Fruit fly (Drosophila melanogaster) whole organism, embryonic: Measurements from ENCODE around the gene inaE.

ENCODE experiments used
- Atf-2 ChIP-seq: fragments of 200-800 bp; sonication (Bioruptor generic); optimal IDR thresholded peaks from 2 replicates; lab custom pipeline; 2016; ENCODE audit warnings: missing biosample characterization, missing genetic modification characterization
- Blimp-1 ChIP-seq: fragments of 200-800 bp; sonication (Bioruptor generic); optimal IDR thresholded peaks from 3 replicates; lab custom pipeline; 2018; ENCODE audit warnings: missing biosample characterization, missing genetic modification characterization, mild to moderate bottlenecking, moderate library complexity, missing genetic modification reagents
- CG11093 ChIP-seq: fragments of 200-800 bp; sonication (Bioruptor generic); IDR thresholded peaks from 3 replicates; pipeline ENCODE4 v1.3.6; 2022; ENCODE audit warnings: missing biosample characterization, missing genetic modification characterization
- CG11504 ChIP-seq: fragments of 200-800 bp; sonication (Bioruptor generic); optimal IDR thresholded peaks from 3 replicates; lab custom pipeline; 2019; ENCODE audit warnings: missing biosample characterization, mild to moderate bottlenecking, missing genetic modification characterization, moderate library complexity
- CG12071 ChIP-seq: fragments of 200-800 bp; sonication (Bioruptor generic); optimal IDR thresholded peaks from 3 replicates; lab custom pipeline; 2018; ENCODE audit warnings: missing biosample characterization, mild to moderate bottlenecking, missing genetic modification characterization
- CG13296 ChIP-seq: fragments of 200-800 bp; sonication (Bioruptor generic); optimal IDR thresholded peaks from 3 replicates; lab custom pipeline; 2018; ENCODE audit warnings: missing biosample characterization, mild to moderate bottlenecking, missing genetic modification characterization
- CG1602 ChIP-seq: fragments of 200-800 bp; sonication (Bioruptor generic); optimal IDR thresholded peaks from 3 replicates; lab custom pipeline; 2016; ENCODE audit warnings: missing biosample characterization, missing genetic modification characterization
- CG17912 ChIP-seq: fragments of 200-800 bp; sonication (Bioruptor generic); optimal IDR thresholded peaks from 2 replicates; lab custom pipeline; 2018; ENCODE audit warnings: missing biosample characterization, mild to moderate bottlenecking, missing genetic modification characterization
- CG18619 ChIP-seq: fragments of 200-800 bp; sonication (Bioruptor generic); optimal IDR thresholded peaks from 3 replicates; lab custom pipeline; 2017; ENCODE audit warnings: missing biosample characterization, mild to moderate bottlenecking, missing genetic modification characterization
- CG30403 ChIP-seq: fragments of 200-800 bp; sonication (Bioruptor generic); optimal IDR thresholded peaks from 3 replicates; lab custom pipeline; 2016; ENCODE audit warnings: missing biosample characterization, missing genetic modification characterization
- CG32767 ChIP-seq: fragments of 200-800 bp; sonication (Bioruptor generic); IDR thresholded peaks from 2 replicates; pipeline ENCODE4 v1.3.6; 2022; ENCODE audit warnings: missing biosample characterization, missing genetic modification characterization
- CG34224 ChIP-seq: fragments of 200-800 bp; sonication (Bioruptor generic); IDR thresholded peaks from 3 replicates; pipeline ENCODE4 v1.3.6; 2022; ENCODE audit warnings: missing biosample characterization, missing genetic modification characterization; ENCODE audit not compliant: partially characterized antibody
- CG3726 ChIP-seq: fragments of 200-800 bp; sonication (Bioruptor generic); IDR thresholded peaks from 3 replicates; pipeline ENCODE4, ENCODE4 v1.3.6; 2022; ENCODE audit warnings: missing biosample characterization, missing genetic modification characterization
- CG4730 ChIP-seq: fragments of 200-800 bp; sonication (Bioruptor generic); IDR thresholded peaks from 2 replicates; pipeline ENCODE4 v1.3.6; 2022; ENCODE audit warnings: missing biosample characterization, missing genetic modification characterization
- CG5180 ChIP-seq: fragments of 200-800 bp; sonication (Bioruptor generic); optimal IDR thresholded peaks from 3 replicates; lab custom pipeline; 2017; ENCODE audit warnings: missing biosample characterization, missing genetic modification characterization, mild to moderate bottlenecking, moderate library complexity, missing genetic modification reagents
- CG6683 ChIP-seq: fragments of 200-800 bp; sonication (Bioruptor generic); optimal IDR thresholded peaks from 2 replicates; lab custom pipeline; 2017; ENCODE audit warnings: missing biosample characterization, mild to moderate bottlenecking, missing genetic modification characterization, missing genetic modification reagents
- CG7271 ChIP-seq: fragments of 200-800 bp; sonication (Bioruptor generic); optimal IDR thresholded peaks from 2 replicates; lab custom pipeline; 2018; ENCODE audit warnings: missing biosample characterization, mild to moderate bottlenecking, missing genetic modification characterization, moderate library complexity
- CG8924 ChIP-seq: fragments of 200-800 bp; optimal IDR thresholded peaks from 3 replicates; lab custom pipeline; 2019; ENCODE audit warnings: missing biosample characterization, mild to moderate bottlenecking, missing genetic modification characterization, moderate library complexity
- CG9609 ChIP-seq: fragments of 200-800 bp; sonication (Bioruptor generic); optimal IDR thresholded peaks from 3 replicates; lab custom pipeline; 2016; ENCODE audit warnings: missing biosample characterization, missing genetic modification characterization
- D19B ChIP-seq: fragments of 200-800 bp; sonication (Bioruptor generic); optimal IDR thresholded peaks from 2 replicates; lab custom pipeline; 2017; ENCODE audit warnings: missing biosample characterization, mild to moderate bottlenecking, missing genetic modification characterization
- Deaf1 ChIP-seq: fragments of 200-800 bp; optimal IDR thresholded peaks from 3 replicates; lab custom pipeline; 2019; ENCODE audit warnings: missing biosample characterization, mild to moderate bottlenecking, missing genetic modification characterization, moderate library complexity
- Dek ChIP-seq: fragments of 200-800 bp; sonication (Bioruptor generic); optimal IDR thresholded peaks from 3 replicates; lab custom pipeline; 2019; ENCODE audit warnings: missing biosample characterization, mild to moderate bottlenecking, missing genetic modification characterization, moderate library complexity
- Dip3 ChIP-seq: fragments of 200-800 bp; sonication (Bioruptor generic); optimal IDR thresholded peaks from 3 replicates; lab custom pipeline; 2016; ENCODE audit warnings: missing biosample characterization, missing genetic modification characterization
- E2f2 ChIP-seq: fragments of 200-800 bp; sonication (Bioruptor generic); IDR thresholded peaks from 2 replicates; pipeline ENCODE4 v1.3.6; 2022; ENCODE audit warnings: missing biosample characterization, missing genetic modification characterization
- HHEX ChIP-seq: fragments of 200-800 bp; sonication (Bioruptor generic); optimal IDR thresholded peaks from 3 replicates; lab custom pipeline; 2017; ENCODE audit warnings: missing biosample characterization, mild to moderate bottlenecking, missing genetic modification characterization, missing genetic modification reagents
- HLH54F ChIP-seq: fragments of 200-800 bp; sonication (Bioruptor generic); optimal IDR thresholded peaks from 3 replicates; lab custom pipeline; 2016; ENCODE audit warnings: missing biosample characterization, missing genetic modification characterization
- Lpt ChIP-seq: fragments of >200 bp; optimal IDR thresholded peaks from 2 replicates; lab custom pipeline; 2018; ENCODE audit warnings: missing biosample characterization, missing genetic modification characterization
- Med ChIP-seq: fragments of 200-800 bp; sonication (Bioruptor generic); peaks from one replicate; lab custom pipeline; 2016; ENCODE audit warnings: missing biosample characterization, missing genetic modification characterization, mild to moderate bottlenecking, inconsistent platforms, moderate library complexity
- NC2α ChIP-seq: fragments of 200-800 bp; sonication (Bioruptor generic); optimal IDR thresholded peaks from 2 replicates; lab custom pipeline; 2016; ENCODE audit warnings: missing biosample characterization, missing genetic modification characterization
- NFAT ChIP-seq: fragments of 200-800 bp; sonication (Bioruptor generic); IDR thresholded peaks from 2 replicates; pipeline ENCODE4 v1.3.6; 2022; ENCODE audit warnings: missing biosample characterization, missing genetic modification characterization
- Oaz ChIP-seq: fragments of 200-800 bp; sonication (Bioruptor generic); IDR thresholded peaks from 2 replicates; pipeline ENCODE4 v1.3.6; 2022; ENCODE audit warnings: missing biosample characterization, missing genetic modification characterization
- Usf ChIP-seq: fragments of 200-800 bp; sonication (Bioruptor generic); optimal IDR thresholded peaks from 2 replicates; lab custom pipeline; 2017; ENCODE audit warnings: missing genotype, missing biosample characterization, missing genetic modification characterization
- bsh ChIP-seq, 2 experiments: fragments of 200-800 bp; sonication (Bioruptor generic); optimal IDR thresholded peaks; 2 replicates each; lab custom pipeline; 2017 to 2018; ENCODE audit warnings: mild to moderate bottlenecking in 2 of 2, missing biosample characterization in 2 of 2, missing genetic modification characterization in 2 of 2, moderate library complexity in 1 of 2
- corto ChIP-seq: fragments of 200-800 bp; sonication (Bioruptor generic); optimal IDR thresholded peaks from 2 replicates; lab custom pipeline; 2016; ENCODE audit warnings: missing biosample characterization, mild to moderate bottlenecking, missing genetic modification characterization, moderate library complexity
- fd3F ChIP-seq: fragments of 200-800 bp; sonication (Bioruptor generic); optimal IDR thresholded peaks from 2 replicates; lab custom pipeline; 2018; ENCODE audit warnings: missing biosample characterization, mild to moderate bottlenecking, missing genetic modification characterization, moderate library complexity
- jigr1 ChIP-seq: fragments of 200-800 bp; sonication (Bioruptor generic); IDR thresholded peaks from 3 replicates; pipeline ENCODE4 v1.3.6; 2022; ENCODE audit warnings: missing biosample characterization, missing genetic modification characterization
- knrl ChIP-seq: fragments of 200-800 bp; sonication (Bioruptor generic); IDR thresholded peaks from 3 replicates; pipeline ENCODE4 v1.3.6; 2022; ENCODE audit warnings: missing biosample characterization, missing genetic modification characterization; ENCODE audit not compliant: partially characterized antibody
- lmd ChIP-seq: fragments of 200-800 bp; sonication (Bioruptor generic); IDR thresholded peaks from 2 replicates; pipeline ENCODE4 v1.3.6; 2022; ENCODE audit warnings: missing biosample characterization, missing genetic modification characterization
- lov ChIP-seq, 2 experiments: fragments of 200-800 bp in 1 of 2; fragments of >200 bp in 1 of 2; sonication (Bioruptor generic) in 1 of 2; IDR thresholded peaks in 1 of 2; optimal IDR thresholded peaks in 1 of 2; 2 replicates in 1 of 2; 3 replicates in 1 of 2; pipeline versions ENCODE4 v1.3.6 to Lab custom; 2017 to 2022; ENCODE audit warnings: missing biosample characterization in 1 of 2, missing genetic modification characterization in 1 of 2
- onecut ChIP-seq: fragments of 200-800 bp; sonication (Bioruptor generic); IDR thresholded peaks from 2 replicates; pipeline ENCODE4 v1.3.6; 2022; ENCODE audit warnings: missing biosample characterization, missing genetic modification characterization
- pfk ChIP-seq: fragments of 200-800 bp; sonication (Bioruptor generic); optimal IDR thresholded peaks from 2 replicates; lab custom pipeline; 2018; ENCODE audit warnings: missing biosample characterization, mild to moderate bottlenecking, missing genetic modification characterization, moderate library complexity
- pnt ChIP-seq: fragments of 200-800 bp; sonication (Bioruptor generic); optimal IDR thresholded peaks from 3 replicates; lab custom pipeline; 2016; ENCODE audit warnings: missing biosample characterization, missing genetic modification characterization
- pzg ChIP-seq: fragments of 200-800 bp; sonication (Bioruptor generic); optimal IDR thresholded peaks from 3 replicates; lab custom pipeline; 2018; ENCODE audit warnings: missing biosample characterization, mild to moderate bottlenecking, missing genetic modification characterization, moderate library complexity
- shn ChIP-seq: fragments of 200-800 bp; sonication (Bioruptor generic); optimal IDR thresholded peaks from 3 replicates; lab custom pipeline; 2016; ENCODE audit warnings: missing biosample characterization, missing genetic modification characterization
- sob ChIP-seq: fragments of 200-800 bp; sonication (Bioruptor generic); IDR thresholded peaks from 2 replicates; pipeline ENCODE4 v1.3.6; 2022; ENCODE audit warnings: missing biosample characterization, missing genetic modification characterization
- trh ChIP-seq: fragments of 200-800 bp; sonication (Bioruptor generic); optimal IDR thresholded peaks from 2 replicates; lab custom pipeline; 2016; ENCODE audit warnings: missing biosample characterization, missing genetic modification characterization
- vnd ChIP-seq: fragments of 200-800 bp; sonication (Bioruptor generic); IDR thresholded peaks from 3 replicates; pipeline ENCODE4 v1.3.6; 2022; ENCODE audit warnings: missing biosample characterization, missing genetic modification characterization; ENCODE audit not compliant: partially characterized antibody
- wor ChIP-seq: fragments of 200-800 bp; sonication (Bioruptor generic); IDR thresholded peaks from 2 replicates; pipeline ENCODE4 v1.3.6; 2022; ENCODE audit warnings: missing biosample characterization, missing genetic modification characterization

Gene inaE

DNA sequence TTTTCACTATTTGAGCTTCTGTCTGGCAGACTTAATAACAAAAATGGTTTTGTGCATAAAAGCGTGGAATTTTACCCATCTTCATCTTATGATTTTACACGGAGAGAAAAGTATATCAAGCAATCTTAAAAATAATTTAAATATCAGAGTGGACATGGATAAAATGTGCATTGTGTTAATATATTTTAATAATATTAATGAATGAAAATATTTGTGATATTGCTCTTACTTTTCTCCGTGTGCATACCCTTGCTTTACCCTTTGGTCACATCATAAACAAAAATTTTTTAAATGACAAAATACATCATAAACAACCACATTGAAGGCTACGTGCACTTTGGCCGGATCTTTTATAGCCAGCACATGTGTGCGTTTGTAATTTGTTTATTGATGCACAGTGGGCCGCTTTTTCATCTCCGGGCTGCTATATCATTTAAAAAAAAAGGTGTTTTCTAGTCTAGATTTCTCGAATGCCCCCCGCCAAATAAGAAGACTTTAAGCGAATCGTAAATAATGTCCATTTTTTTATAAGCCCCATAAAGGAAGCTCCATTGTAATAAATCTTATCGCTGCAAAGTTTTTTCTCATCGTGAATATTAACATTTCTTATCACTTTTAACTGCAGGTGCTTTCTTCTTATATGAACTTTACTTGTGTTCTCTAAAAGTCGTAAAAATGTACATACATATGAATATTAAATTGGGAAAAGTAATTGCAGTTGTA lies 19.0 kb upstream of the inaE start (continued):
- peak; percentile 39 for TF ChIP-seq CG13296 (GFP tag; lab: Kevin White, UChicago)
- TF ChIP-seq Dip3 = no peak
- TF ChIP-seq Atf-2 (GFP tag; lab: Kevin White, UChicago) = peak; percentile 19
- TF ChIP-seq onecut (GFP tag; lab: Robert Waterston, UW) = 0 out of 2 replicates have a peak, but pooled peaks have one; percentile 8
- peak; percentile 1 for TF ChIP-seq CG9609 (GFP tag; lab: Kevin White, UChicago)
- no peak for TF ChIP-seq pfk (GFP tag; lab: Kevin White, UChicago)
- TF ChIP-seq CG18619 = no peak
- TF ChIP-seq CG1602 (GFP tag; lab: Kevin White, UChicago) = peak; percentile 15
- peak; percentile 43; the same call in 1 of the 2 replicates for TF ChIP-seq E2f2 (GFP tag; lab: Robert Waterston, UW)
- TF ChIP-seq lov (optimal IDR thresholded peaks at IDR 0.05; lab: Kevin White, UChicago) = no peak
- 0 out of 3 replicates have a peak, but pooled peaks have one; percentile 6 for TF ChIP-seq lov (GFP tag; IDR thresholded peaks at IDR 0.05; lab: Robert Waterston, UW)
- no peak for TF ChIP-seq knrl (GFP tag; lab: Robert Waterston, UW)
- peak; percentile 74 for TF ChIP-seq CG11504
- no peak for TF ChIP-seq Lpt (GFP tag; lab: Kevin White, UChicago)
- TF ChIP-seq HLH54F (GFP tag; lab: Kevin White, UChicago) = no peak
- no peak for TF ChIP-seq CG34224
- TF ChIP-seq CG6683 = peak; percentile 9
- TF ChIP-seq vnd (GFP tag; lab: Robert Waterston, UW) = no peak
- TF ChIP-seq NC2α (GFP tag; lab: Kevin White, UChicago) = no peak
- TF ChIP-seq corto = no peak
- no peak for TF ChIP-seq CG32767 (GFP tag; lab: Robert Waterston, UW)
- peak; percentile 40 for TF ChIP-seq CG30403 (GFP tag; lab: Kevin White, UChicago)
- TF ChIP-seq CG4730 (GFP tag; lab: Robert Waterston, UW) = no peak
- 0 out of 3 replicates have a peak, but pooled peaks have one; percentile 27 for TF ChIP-seq CG3726 (GFP tag; lab: Robert Waterston, UW)
- TF ChIP-seq CG7271 = no peak
- TF ChIP-seq CG17912 = no peak
- peak; percentile 32 for TF ChIP-seq fd3F (GFP tag; lab: Kevin White, UChicago)
- TF ChIP-seq Med (GFP tag; lab: Kevin White, UChicago) = peak; percentile 61
- TF ChIP-seq CG8924 (tag; lab: Kevin White, UChicago) = peak; percentile 56
- TF ChIP-seq sob (GFP tag; lab: Robert Waterston, UW) = 0 out of 2 replicates have a peak, but pooled peaks have one; percentile 62
- peak; percentile 8 for TF ChIP-seq D19B (GFP tag; lab: Kevin White, UChicago)
- TF ChIP-seq CG12071 (GFP tag; lab: Kevin White, UChicago) = no peak
- peak; percentile 14 for TF ChIP-seq CG5180
- no peak for TF ChIP-seq jigr1 (GFP tag; lab: Robert Waterston, UW)
- TF ChIP-seq CG11093 (GFP tag; lab: Robert Waterston, UW) = peak; percentile 50; the same call in 1 of the 3 replicates
- TF ChIP-seq Oaz (GFP tag; lab: Robert Waterston, UW) = peak; percentile 46; the same call in 1 of the 2 replicates
- no peak for TF ChIP-seq trh
- peak; percentile 3 for TF ChIP-seq Dek (tag; lab: Kevin White, UChicago)
- TF ChIP-seq Deaf1 (tag; lab: Kevin White, UChicago) = peak; percentile 8
- TF ChIP-seq pnt = no peak
- TF ChIP-seq HHEX (GFP tag; lab: Kevin White, UChicago) = peak; percentile 32
- TF ChIP-seq bsh (GFP tag; optimal IDR thresholded peaks at IDR 0.05; lab: Kevin White, UChicago) = peak in 1 of 2 experiments; percentile 65
- TF ChIP-seq wor (GFP tag; lab: Robert Waterston, UW) = peak; percentile 18; the same call in 1 of the 2 replicates
- TF ChIP-seq Blimp-1 (GFP tag; lab: Kevin White, UChicago) = peak; percentile 61
- no peak for TF ChIP-seq NFAT (GFP tag; lab: Robert Waterston, UW)
- TF ChIP-seq lmd (GFP tag; lab: Robert Waterston, UW) = peak; percentile 21; the same call in 1 of the 2 replicates
- no peak for TF ChIP-seq pzg (GFP tag; lab: Kevin White, UChicago)
- TF ChIP-seq shn (GFP tag; lab: Kevin White, UChicago) = peak; percentile 8
- no peak for TF ChIP-seq Usf
